Fruit fly (Drosophila melanogaster): ENCODE measurements around the gene G6P.

DNA sequence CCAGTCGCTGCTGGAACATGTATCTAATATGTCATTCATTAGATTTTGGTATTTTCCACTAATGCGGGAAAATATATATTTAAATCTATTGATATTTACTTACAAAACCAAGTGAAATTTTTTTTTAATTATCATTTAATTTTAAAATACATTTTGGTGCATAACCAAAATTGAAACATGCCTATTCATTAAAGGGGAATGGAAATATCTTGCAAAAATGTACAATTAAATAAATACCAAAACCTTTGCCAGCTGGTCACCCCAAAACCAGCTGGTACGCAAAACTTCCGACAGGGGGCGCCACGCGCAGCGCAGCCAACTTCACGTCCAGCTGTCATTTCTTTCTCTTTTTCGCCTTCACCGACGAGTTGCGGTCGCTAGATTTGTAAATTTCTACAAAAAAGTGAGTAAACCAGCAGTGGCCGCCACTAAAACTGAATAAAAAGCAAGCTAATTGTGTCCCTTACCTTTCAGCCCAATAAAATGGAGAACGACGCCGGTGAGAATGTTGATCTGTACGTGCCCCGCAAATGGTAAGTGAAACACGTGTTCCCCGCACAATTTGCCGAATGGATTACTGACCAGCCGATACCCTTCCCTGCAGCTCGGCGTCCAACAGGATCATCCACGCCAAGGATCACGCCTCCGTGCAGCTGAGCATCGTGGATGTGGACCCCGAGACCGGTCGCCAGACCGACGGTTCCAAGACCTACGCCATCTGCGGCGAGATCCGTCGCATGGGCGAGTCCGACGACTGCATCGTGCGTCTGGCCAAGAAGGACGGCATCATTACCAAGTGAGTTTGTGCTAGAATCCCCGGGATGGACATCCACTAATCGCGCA lies 40.4 kb upstream of the G6P start, which contains the start of the genes CG3104 and RpS21:
- TF ChIP-seq jim (GFP tag; optimal IDR thresholded peaks at IDR 0.05) = peak; percentile 25
- TF ChIP-seq Jra (GFP tag; optimal IDR thresholded peaks at IDR 0.05) = peak; percentile 29
- TF ChIP-seq pan (optimal IDR thresholded peaks at IDR 0.05) = no peak
- TF ChIP-seq Myc (optimal IDR thresholded peaks at IDR 0.05) = peak; percentile 78
- TF ChIP-seq dsf (GFP tag; optimal IDR thresholded peaks at IDR 0.05; ENCODE audit: borderline replicate concordance) = no peak
- peak; percentile 82 for TF ChIP-seq HLH106 (tag; optimal IDR thresholded peaks at IDR 0.05)
- no peak for TF ChIP-seq Dfd (GFP tag; optimal IDR thresholded peaks at IDR 0.05)
- TF ChIP-seq br (GFP tag; optimal IDR thresholded peaks at IDR 0.05) = peak; percentile 81
- TF ChIP-seq rgr (GFP tag; optimal IDR thresholded peaks at IDR 0.05) = peak; percentile 91
- peak; percentile 75 for TF ChIP-seq fru (GFP tag; optimal IDR thresholded peaks at IDR 0.05)
- TF ChIP-seq dl (GFP tag; optimal IDR thresholded peaks at IDR 0.05; ENCODE audit: insufficient read depth in 1 of 2, partially characterized antibody in 2 of 2) = no peak
- peak; percentile 73 for TF ChIP-seq OdsH (GFP tag; optimal IDR thresholded peaks at IDR 0.05)
- peak; percentile 88 for TF ChIP-seq CG9705 (GFP tag; optimal IDR thresholded peaks at IDR 0.05)
